Fruit fly (Drosophila melanogaster) whole organism, embryonic: ENCODE results near the gene CG33721.

Experiments
- Awh ChIP-seq: fragments of 200-800 bp; sonication (Bioruptor generic); IDR thresholded peaks from 2 replicates; pipeline ENCODE4, ENCODE4 v1.3.6; 2022; ENCODE audit warnings: missing biosample characterization, missing genetic modification characterization
- Bteb2 ChIP-seq: fragments of 200-800 bp; sonication (Bioruptor generic); optimal IDR thresholded peaks from 2 replicates; lab custom pipeline; 2016; ENCODE audit warnings: missing biosample characterization, missing genetic modification characterization
- CG10147 ChIP-seq: fragments of 200-800 bp; sonication (Bioruptor generic); optimal IDR thresholded peaks from 2 replicates; lab custom pipeline; 2019; ENCODE audit warnings: missing biosample characterization, mild to moderate bottlenecking, missing genetic modification characterization, moderate library complexity
- CG10431 ChIP-seq: fragments of 200-800 bp; sonication (Bioruptor generic); optimal IDR thresholded peaks from 3 replicates; lab custom pipeline; 2018; ENCODE audit warnings: missing biosample characterization, mild to moderate bottlenecking, missing genetic modification characterization
- CG13624 ChIP-seq: fragments of 200-800 bp; sonication (Bioruptor generic); optimal IDR thresholded peaks from 2 replicates; lab custom pipeline; 2016; ENCODE audit warnings: missing biosample characterization, missing genetic modification characterization
- CG15073 ChIP-seq: fragments of 200-800 bp; sonication (Bioruptor generic); optimal IDR thresholded peaks from 2 replicates; lab custom pipeline; 2016; ENCODE audit warnings: missing biosample characterization, missing genetic modification characterization
- CG17361 ChIP-seq: fragments of 200-800 bp; sonication (Bioruptor generic); IDR thresholded peaks from 3 replicates; pipeline ENCODE4 v1.3.6; 2022; ENCODE audit warnings: missing biosample characterization, missing genetic modification characterization
- CG17612 ChIP-seq: fragments of 200-800 bp; sonication (Bioruptor generic); IDR thresholded peaks from 2 replicates; pipeline ENCODE4 v1.3.6; 2022; ENCODE audit warnings: missing biosample characterization, missing genetic modification characterization
- CG18011 ChIP-seq: fragments of 200-800 bp; sonication (Bioruptor generic); optimal IDR thresholded peaks from 2 replicates; lab custom pipeline; 2017; ENCODE audit warnings: missing biosample characterization, missing genetic modification characterization, mild to moderate bottlenecking, moderate library complexity, missing genotype
- CG31441 ChIP-seq: fragments of 200-800 bp; sonication (Bioruptor generic); IDR thresholded peaks from 2 replicates; pipeline ENCODE4 v1.3.6; 2022; ENCODE audit warnings: missing biosample characterization, missing genetic modification characterization
- CG32767 ChIP-seq: fragments of 200-800 bp; sonication (Bioruptor generic); IDR thresholded peaks from 2 replicates; pipeline ENCODE4 v1.3.6; 2022; ENCODE audit warnings: missing biosample characterization, missing genetic modification characterization
- CG34224 ChIP-seq: fragments of 200-800 bp; sonication (Bioruptor generic); IDR thresholded peaks from 3 replicates; pipeline ENCODE4 v1.3.6; 2022; ENCODE audit warnings: missing biosample characterization, missing genetic modification characterization; ENCODE audit not compliant: partially characterized antibody
- CG42726 ChIP-seq: fragments of 200-800 bp; sonication (Bioruptor generic); IDR thresholded peaks from 2 replicates; pipeline ENCODE4 v1.3.6; 2022; ENCODE audit warnings: missing biosample characterization, missing genetic modification characterization; ENCODE audit not compliant: partially characterized antibody
- D19A ChIP-seq: fragments of 200-800 bp; optimal IDR thresholded peaks from 3 replicates; lab custom pipeline; 2019; ENCODE audit warnings: missing biosample characterization, mild to moderate bottlenecking, missing genetic modification characterization, moderate library complexity
- Dll ChIP-seq: fragments of 200-800 bp; sonication (Bioruptor generic); IDR thresholded peaks from 4 replicates; pipeline ENCODE4 v1.3.6; 2022; ENCODE audit warnings: missing biosample characterization, missing genetic modification characterization; ENCODE audit not compliant: partially characterized antibody
- Doc3 ChIP-seq: fragments of 200-800 bp; sonication (Bioruptor generic); IDR thresholded peaks from 3 replicates; pipeline ENCODE4 v1.3.6; 2022; ENCODE audit warnings: missing biosample characterization, missing genetic modification characterization; ENCODE audit not compliant: partially characterized antibody
- Dp ChIP-seq: fragments of 200-800 bp; sonication (Bioruptor generic); optimal IDR thresholded peaks from 2 replicates; lab custom pipeline; 2018; ENCODE audit warnings: missing biosample characterization, mild to moderate bottlenecking, missing genetic modification characterization, moderate library complexity
- ERR ChIP-seq: fragments of 200-800 bp; sonication (Bioruptor generic); optimal IDR thresholded peaks from 2 replicates; lab custom pipeline; 2016; ENCODE audit warnings: missing biosample characterization, missing genetic modification characterization
- Hr51 ChIP-seq, 2 experiments: fragments of 200-800 bp; sonication (Bioruptor generic); optimal IDR thresholded peaks; 2 replicates in 1 of 2; 3 replicates in 1 of 2; lab custom pipeline; 2016 to 2018; ENCODE audit warnings: missing biosample characterization in 2 of 2, missing genetic modification characterization in 2 of 2, mild to moderate bottlenecking in 1 of 2, moderate library complexity in 1 of 2
- Med ChIP-seq: fragments of 200-800 bp; sonication (Bioruptor generic); peaks from one replicate; lab custom pipeline; 2016; ENCODE audit warnings: missing biosample characterization, missing genetic modification characterization, mild to moderate bottlenecking, inconsistent platforms, moderate library complexity
- Myb ChIP-seq: fragments of 200-800 bp; sonication (Bioruptor generic); optimal IDR thresholded peaks from 2 replicates; lab custom pipeline; 2016; ENCODE audit warnings: missing biosample characterization, missing genetic modification characterization
- Sry-β ChIP-seq: fragments of 200-800 bp; sonication (Bioruptor generic); optimal IDR thresholded peaks from 2 replicates; lab custom pipeline; 2018; ENCODE audit warnings: missing biosample characterization, mild to moderate bottlenecking, missing genetic modification characterization, moderate library complexity
- YL-1 ChIP-seq: fragments of 200-800 bp; sonication (Bioruptor generic); optimal IDR thresholded peaks from 3 replicates; lab custom pipeline; 2017; ENCODE audit warnings: missing biosample characterization, mild to moderate bottlenecking, missing genetic modification characterization
- amos ChIP-seq: fragments of 200-800 bp; sonication (Bioruptor generic); IDR thresholded peaks from 2 replicates; pipeline ENCODE4 v1.3.6; 2022; ENCODE audit warnings: missing biosample characterization, missing genetic modification characterization; ENCODE audit not compliant: partially characterized antibody
- ash1 ChIP-seq: fragments of 200-800 bp; sonication (Bioruptor generic); optimal IDR thresholded peaks from 2 replicates; lab custom pipeline; 2018; ENCODE audit warnings: missing biosample characterization, mild to moderate bottlenecking, missing genetic modification characterization
- caup ChIP-seq: fragments of 200-800 bp; sonication (Bioruptor generic); optimal IDR thresholded peaks from 3 replicates; lab custom pipeline; 2017; ENCODE audit warnings: missing biosample characterization, mild to moderate bottlenecking, missing genetic modification characterization, moderate library complexity; ENCODE audit not compliant: severe bottlenecking
- chm ChIP-seq: fragments of 200-800 bp; sonication (Bioruptor generic); IDR thresholded peaks from 2 replicates; pipeline ENCODE4 v1.3.6; 2022; ENCODE audit warnings: missing biosample characterization, missing genetic modification characterization
- crp ChIP-seq, 2 experiments: fragments of 200-800 bp; sonication (Bioruptor generic); optimal IDR thresholded peaks; 2 replicates in 1 of 2; 3 replicates in 1 of 2; lab custom pipeline; 2017; ENCODE audit warnings: missing biosample characterization in 2 of 2, missing genetic modification characterization in 2 of 2, mild to moderate bottlenecking in 1 of 2, moderate library complexity in 1 of 2
- en ChIP-seq: fragments of 200-800 bp; sonication (Bioruptor generic); optimal IDR thresholded peaks from 2 replicates; lab custom pipeline; 2016; ENCODE audit warnings: missing biosample characterization, missing genetic modification characterization
- exex ChIP-seq: fragments of 200-800 bp; sonication (Bioruptor generic); optimal IDR thresholded peaks from 4 replicates; lab custom pipeline; 2018; ENCODE audit warnings: missing biosample characterization, mild to moderate bottlenecking, missing genetic modification characterization, moderate library complexity
- fru ChIP-seq: fragments of >200 bp; optimal IDR thresholded peaks from 2 replicates; lab custom pipeline; 2017
- gce ChIP-seq: fragments of 200-800 bp; sonication (Bioruptor generic); IDR thresholded peaks from 3 replicates; pipeline ENCODE4 v1.3.6; 2022; ENCODE audit warnings: missing biosample characterization, missing genetic modification characterization
- inv ChIP-seq: fragments of 200-800 bp; sonication (Bioruptor generic); IDR thresholded peaks from 2 replicates; pipeline ENCODE4 v1.3.6; 2022; ENCODE audit warnings: missing biosample characterization, missing genetic modification characterization; ENCODE audit not compliant: partially characterized antibody
- jigr1 ChIP-seq: fragments of 200-800 bp; sonication (Bioruptor generic); IDR thresholded peaks from 3 replicates; pipeline ENCODE4 v1.3.6; 2022; ENCODE audit warnings: missing biosample characterization, missing genetic modification characterization
- jing ChIP-seq: fragments of 200-800 bp; sonication (Bioruptor generic); optimal IDR thresholded peaks from 2 replicates; lab custom pipeline; 2018; ENCODE audit warnings: missing biosample characterization, mild to moderate bottlenecking, missing genetic modification characterization
- kay ChIP-seq: fragments of 200-800 bp; sonication (Bioruptor generic); optimal IDR thresholded peaks from 2 replicates; lab custom pipeline; 2016; ENCODE audit warnings: missing biosample characterization, missing genetic modification characterization
- klu ChIP-seq: fragments of 200-800 bp; sonication (Bioruptor generic); IDR thresholded peaks from 2 replicates; pipeline ENCODE4 v1.3.6; 2022; ENCODE audit warnings: missing biosample characterization, missing genetic modification characterization
- lmd ChIP-seq: fragments of 200-800 bp; sonication (Bioruptor generic); IDR thresholded peaks from 2 replicates; pipeline ENCODE4 v1.3.6; 2022; ENCODE audit warnings: missing biosample characterization, missing genetic modification characterization
- mld ChIP-seq: fragments of 200-800 bp; sonication (Bioruptor generic); IDR thresholded peaks from 3 replicates; pipeline ENCODE4 v1.3.6; 2022; ENCODE audit warnings: missing biosample characterization, missing genetic modification characterization; ENCODE audit not compliant: partially characterized antibody
- row ChIP-seq: fragments of 200-800 bp; sonication (Bioruptor generic); IDR thresholded peaks from 3 replicates; pipeline ENCODE4 v1.3.6; 2022; ENCODE audit warnings: missing biosample characterization, missing genetic modification characterization
- salm ChIP-seq: fragments of 200-800 bp; sonication (Bioruptor generic); optimal IDR thresholded peaks from 2 replicates; lab custom pipeline; 2018; ENCODE audit warnings: missing biosample characterization, mild to moderate bottlenecking, missing genetic modification characterization
- sens ChIP-seq: fragments of 200-800 bp; sonication (Bioruptor generic); peaks from one replicate; lab custom pipeline; 2016; ENCODE audit warnings: missing biosample characterization, missing genetic modification characterization
- sisA ChIP-seq: fragments of 200-800 bp; sonication (Bioruptor generic); IDR thresholded peaks from 2 replicates; pipeline ENCODE4 v1.3.6; 2022; ENCODE audit warnings: missing biosample characterization, missing genetic modification characterization
- sqz ChIP-seq: fragments of 200-800 bp; sonication (Bioruptor generic); optimal IDR thresholded peaks from 3 replicates; lab custom pipeline; 2018; ENCODE audit warnings: missing biosample characterization, mild to moderate bottlenecking, missing genetic modification characterization
- tap ChIP-seq: fragments of 200-800 bp; optimal IDR thresholded peaks from 3 replicates; lab custom pipeline; 2019; ENCODE audit warnings: missing biosample characterization, mild to moderate bottlenecking, missing genetic modification characterization, moderate library complexity
- tll ChIP-seq, 2 experiments: fragments of 200-800 bp in 1 of 2; fragments of >200 bp in 1 of 2; sonication (Bioruptor generic) in 1 of 2; optimal IDR thresholded peaks; 2 replicates each; lab custom pipeline; 2017 to 2019; ENCODE audit warnings: missing biosample characterization in 2 of 2, missing genetic modification characterization in 2 of 2, mild to moderate bottlenecking in 1 of 2, moderate library complexity in 1 of 2
- tx ChIP-seq: fragments of 200-800 bp; sonication (Bioruptor generic); optimal IDR thresholded peaks from 2 replicates; lab custom pipeline; 2016; ENCODE audit warnings: missing biosample characterization, missing genetic modification characterization
- z ChIP-seq: fragments of 200-800 bp; sonication (Bioruptor generic); IDR thresholded peaks from 3 replicates; pipeline ENCODE4 v1.3.6; 2022; ENCODE audit warnings: missing biosample characterization, missing genetic modification characterization

Gene CG33721

dm6 chr3R:22362218-22362907, 31.5 kb downstream of the CG33721 start, which contains the start of the genes JMJD6, CG7071 and Muted (continued):
- peak; percentile 89 for TF ChIP-seq CG13624
- TF ChIP-seq Med, result peak; percentile 98
- TF ChIP-seq lmd (GFP tag; lab: Robert Waterston, UW), result peak; percentile 91
- TF ChIP-seq crp (GFP tag; optimal IDR thresholded peaks at IDR 0.05; lab: Kevin White, UChicago), result peak; percentile 50 to 86
- peak; percentile 83; the same call in 1 of the 2 replicates for TF ChIP-seq CG32767 (GFP tag; lab: Robert Waterston, UW)
- peak; percentile 85 for TF ChIP-seq klu (GFP tag; lab: Robert Waterston, UW)
- TF ChIP-seq jing (GFP tag; lab: Kevin White, UChicago), result peak; percentile 69
- TF ChIP-seq row, result peak; percentile 98
- peak; percentile 95 for TF ChIP-seq Dll (GFP tag; lab: Robert Waterston, UW)
- peak; percentile 89 for TF ChIP-seq caup
- TF ChIP-seq CG17361, result peak; percentile 91
- TF ChIP-seq CG17612 (GFP tag; lab: Robert Waterston, UW), result peak; percentile 81
- TF ChIP-seq D19A, result peak; percentile 70
- TF ChIP-seq Awh (GFP tag; lab: Robert Waterston, UW), result peak; percentile 85
- peak; percentile 66; the same call in 1 of the 2 replicates for TF ChIP-seq CG42726
- TF ChIP-seq salm (tag; lab: Kevin White, UChicago), result peak; percentile 78
- peak; percentile 56 for TF ChIP-seq Sry-β
- peak; percentile 75 for TF ChIP-seq kay (GFP tag; lab: Kevin White, UChicago)
- peak; percentile 80; the same call in 1 of the 2 replicates for TF ChIP-seq chm (GFP tag; lab: Robert Waterston, UW)
- TF ChIP-seq gce (GFP tag; lab: Robert Waterston, UW), result peak; percentile 82; the same call in 2 of the 3 replicates
- TF ChIP-seq mld, result no peak
- peak; percentile 89 to 94 for TF ChIP-seq Hr51 (GFP tag; optimal IDR thresholded peaks at IDR 0.05; lab: Kevin White, UChicago)
- peak; percentile 91 for TF ChIP-seq CG10147 (GFP tag; lab: Kevin White, UChicago)
- TF ChIP-seq Myb, result peak; percentile 71
- peak; percentile 92 for TF ChIP-seq Bteb2 (GFP tag; lab: Kevin White, UChicago)
- TF ChIP-seq en (GFP tag; lab: Kevin White, UChicago), result peak; percentile 73
- TF ChIP-seq CG10431 (GFP tag; lab: Kevin White, UChicago), result peak; percentile 77
- peak; percentile 96 for TF ChIP-seq YL-1 (GFP tag; lab: Kevin White, UChicago)
- peak; percentile 91 for TF ChIP-seq tx (GFP tag; lab: Kevin White, UChicago)
- peak in 1 of 2 experiments; percentile 11 for TF ChIP-seq tll (GFP tag; optimal IDR thresholded peaks at IDR 0.05; lab: Kevin White, UChicago)
- peak; percentile 47; the same call in 2 of the 3 replicates for TF ChIP-seq z (GFP tag; lab: Robert Waterston, UW)
- TF ChIP-seq CG34224 (GFP tag; lab: Robert Waterston, UW), result peak; percentile 90
- peak; percentile 87 for TF ChIP-seq CG31441 (GFP tag; lab: Robert Waterston, UW)
- peak; percentile 93 for TF ChIP-seq sisA
- peak; percentile 76 for TF ChIP-seq ERR (GFP tag; lab: Kevin White, UChicago)
- peak; percentile 97 for TF ChIP-seq sens (GFP tag; lab: Kevin White, UChicago)
- peak; percentile 74 for TF ChIP-seq inv
- peak; percentile 69 for TF ChIP-seq amos
- no peak for TF ChIP-seq CG15073 (GFP tag; lab: Kevin White, UChicago)
- peak; percentile 77 for TF ChIP-seq exex (tag; lab: Kevin White, UChicago)
- no peak for TF ChIP-seq fru
- TF ChIP-seq jigr1, result peak; percentile 79
- TF ChIP-seq Dp (GFP tag; lab: Kevin White, UChicago), result peak; percentile 52
- TF ChIP-seq Doc3 (GFP tag; lab: Robert Waterston, UW), result peak; percentile 89
- peak; percentile 77 for TF ChIP-seq sqz (GFP tag; lab: Kevin White, UChicago)
- peak; percentile 85 for TF ChIP-seq CG18011 (GFP tag; lab: Kevin White, UChicago)
- TF ChIP-seq ash1 (GFP tag; lab: Kevin White, UChicago), result peak; percentile 44
- peak; percentile 67 for TF ChIP-seq tap (tag; lab: Kevin White, UChicago)
